Worm (Caenorhabditis elegans) whole organism, young adult: Measurements from ENCODE around the gene srw-21.

Experiments
- madf-10 ChIP-seq: sonication (generic microtip); optimal IDR thresholded peaks from 2 replicates; lab custom pipeline; 2016; ENCODE audit warnings: mild to moderate bottlenecking, missing genetic modification characterization, missing compliant biosample characterization
- snpc-4 ChIP-seq, 5 experiments: fragments of 150-350 bp in 1 of 5; sonication (generic microtip) in 4 of 5; optimal IDR thresholded peaks; 2 replicates each; lab custom pipeline; 2014 to 2018; ENCODE audit warnings: missing genetic modification characterization in 5 of 5, missing biosample characterization in 3 of 5, antibody characterized with exemption in 2 of 5, mild to moderate bottlenecking in 2 of 5, missing compliant biosample characterization in 2 of 5, missing genotype in 2 of 5, moderate library complexity in 2 of 5, missing genetic modification reagents in 1 of 5
- zim-3 ChIP-seq: sonication (generic microtip); optimal IDR thresholded peaks from 2 replicates; lab custom pipeline; 2017; ENCODE audit warnings: mild to moderate bottlenecking, missing genetic modification characterization, moderate library complexity, missing compliant biosample characterization

ce11 chrV:15503603-15504002 is 15.7 kb downstream of the srw-21 start:
- no peak for TF ChIP-seq snpc-4 (GFP tag; optimal IDR thresholded peaks at IDR 0.05; lab: Kevin White, UChicago)
- no peak for TF ChIP-seq snpc-4 (tag; optimal IDR thresholded peaks at IDR 0.05; lab: Kevin White, UChicago)
- TF ChIP-seq zim-3 (tag; lab: Kevin White, UChicago): no peak
- TF ChIP-seq madf-10 (tag; lab: Kevin White, UChicago): no peak
